Fruit fly (Drosophila melanogaster) whole organism, embryonic: Measurements from ENCODE around the gene Hsp67Ba.
A peak's percentile ranks its signal among the peaks of the same experiment; 100 is the strongest.

ENCODE experiments used
- Bteb2 ChIP-seq: fragments of 200-800 bp; sonication (Bioruptor generic); optimal IDR thresholded peaks from 2 replicates; lab custom pipeline; 2016; ENCODE audit warnings: missing biosample characterization, missing genetic modification characterization
- C15 ChIP-seq: fragments of 200-800 bp; sonication (Bioruptor generic); IDR thresholded peaks from 3 replicates; pipeline ENCODE4 v1.3.6; 2022; ENCODE audit warnings: missing biosample characterization, missing genetic modification characterization
- CG10565 ChIP-seq: fragments of 200-800 bp; sonication (Bioruptor generic); optimal IDR thresholded peaks from 3 replicates; lab custom pipeline; 2016; ENCODE audit warnings: missing biosample characterization, mild to moderate bottlenecking, missing genetic modification characterization
- CG11085 ChIP-seq: fragments of 200-800 bp; sonication (Bioruptor generic); IDR thresholded peaks from 2 replicates; pipeline ENCODE4 v1.3.6; 2022; ENCODE audit warnings: missing biosample characterization, missing genetic modification characterization
- CG12236 ChIP-seq: fragments of 200-800 bp; sonication (Bioruptor generic); optimal IDR thresholded peaks from 2 replicates; lab custom pipeline; 2016; ENCODE audit warnings: missing biosample characterization, missing genetic modification characterization
- CG12391 ChIP-seq: fragments of 200-800 bp; sonication (Bioruptor generic); optimal IDR thresholded peaks from 3 replicates; lab custom pipeline; 2018; ENCODE audit warnings: missing biosample characterization, mild to moderate bottlenecking, missing genetic modification characterization, moderate library complexity
- CG12942 ChIP-seq: fragments of 200-800 bp; sonication (Bioruptor generic); optimal IDR thresholded peaks from 3 replicates; lab custom pipeline; 2016; ENCODE audit warnings: missing biosample characterization, missing genetic modification characterization
- CG14014 ChIP-seq: fragments of 200-800 bp; sonication (Bioruptor generic); IDR thresholded peaks from 2 replicates; pipeline ENCODE4 v1.3.6; 2022; ENCODE audit warnings: missing biosample characterization, missing genetic modification characterization
- CG17359 ChIP-seq: fragments of 200-800 bp; sonication (Bioruptor generic); optimal IDR thresholded peaks from 3 replicates; lab custom pipeline; 2018; ENCODE audit warnings: missing biosample characterization, mild to moderate bottlenecking, missing genetic modification characterization, moderate library complexity
- CG2712 ChIP-seq: fragments of 200-800 bp; optimal IDR thresholded peaks from 3 replicates; lab custom pipeline; 2019; ENCODE audit warnings: missing biosample characterization, mild to moderate bottlenecking, missing genetic modification characterization, moderate library complexity
- CG31365 ChIP-seq: fragments of 200-800 bp; sonication (Bioruptor generic); optimal IDR thresholded peaks from 2 replicates; lab custom pipeline; 2018; ENCODE audit warnings: missing biosample characterization, mild to moderate bottlenecking, missing genetic modification characterization
- CG34224 ChIP-seq: fragments of 200-800 bp; sonication (Bioruptor generic); IDR thresholded peaks from 3 replicates; pipeline ENCODE4 v1.3.6; 2022; ENCODE audit warnings: missing biosample characterization, missing genetic modification characterization; ENCODE audit not compliant: partially characterized antibody
- CG3838 ChIP-seq: fragments of 200-800 bp; sonication (Bioruptor generic); optimal IDR thresholded peaks from 3 replicates; lab custom pipeline; 2016; ENCODE audit warnings: missing biosample characterization, missing genetic modification characterization
- CG43689 ChIP-seq: fragments of 200-800 bp; sonication (Bioruptor generic); IDR thresholded peaks from 2 replicates; pipeline ENCODE4 v1.3.6; 2022; ENCODE audit warnings: missing biosample characterization, missing genetic modification characterization
- CG6689 ChIP-seq: fragments of 200-800 bp; sonication (Bioruptor generic); IDR thresholded peaks from 2 replicates; pipeline ENCODE4 v1.3.6; 2022; ENCODE audit warnings: missing biosample characterization, missing genetic modification characterization
- CG7928 ChIP-seq: fragments of 200-800 bp; sonication (Bioruptor generic); optimal IDR thresholded peaks from 2 replicates; lab custom pipeline; 2017; ENCODE audit warnings: missing biosample characterization, mild to moderate bottlenecking, missing genetic modification characterization
- CG8388 ChIP-seq: fragments of 200-800 bp; sonication (Bioruptor generic); optimal IDR thresholded peaks from 2 replicates; lab custom pipeline; 2019; ENCODE audit warnings: missing biosample characterization, mild to moderate bottlenecking, missing genetic modification characterization, moderate library complexity
- CHES-1-like ChIP-seq: fragments of 200-800 bp; sonication (Bioruptor generic); optimal IDR thresholded peaks from 2 replicates; lab custom pipeline; 2016; ENCODE audit warnings: missing biosample characterization, missing genetic modification characterization
- Dad ChIP-seq: fragments of 200-800 bp; sonication (Bioruptor generic); optimal IDR thresholded peaks from 3 replicates; lab custom pipeline; 2016; ENCODE audit warnings: missing biosample characterization, missing genetic modification characterization
- Dek ChIP-seq: fragments of 200-800 bp; sonication (Bioruptor generic); optimal IDR thresholded peaks from 3 replicates; lab custom pipeline; 2019; ENCODE audit warnings: missing biosample characterization, mild to moderate bottlenecking, missing genetic modification characterization, moderate library complexity
- Drgx ChIP-seq: fragments of 200-800 bp; sonication (Bioruptor generic); IDR thresholded peaks from 2 replicates; pipeline ENCODE4 v1.3.6; 2022; ENCODE audit warnings: missing biosample characterization, missing genetic modification characterization
- E2f1 ChIP-seq: fragments of 200-800 bp; sonication (Bioruptor generic); IDR thresholded peaks from 2 replicates; pipeline ENCODE4 v1.3.6; 2022; ENCODE audit warnings: missing biosample characterization, missing genetic modification characterization
- Lhr ChIP-seq: fragments of 200-800 bp; sonication (Bioruptor generic); optimal IDR thresholded peaks from 3 replicates; lab custom pipeline; 2017; ENCODE audit warnings: mild to moderate bottlenecking, missing biosample characterization, missing genetic modification reagents, missing genetic modification characterization
- Mes4 ChIP-seq: fragments of 200-800 bp; sonication (Bioruptor generic); optimal IDR thresholded peaks from 2 replicates; lab custom pipeline; 2016; ENCODE audit warnings: missing biosample characterization, missing genetic modification characterization
- Mrtf ChIP-seq: fragments of 200-800 bp; sonication (Bioruptor generic); IDR thresholded peaks from 3 replicates; pipeline ENCODE4 v1.3.6; 2022; ENCODE audit warnings: missing biosample characterization, missing genetic modification characterization
- Opbp ChIP-seq: fragments of 200-800 bp; sonication (Bioruptor generic); IDR thresholded peaks from 3 replicates; pipeline ENCODE4 v1.3.6; 2022; ENCODE audit warnings: missing biosample characterization, missing genetic modification characterization; ENCODE audit not compliant: partially characterized antibody
- PHDP ChIP-seq: fragments of 200-800 bp; sonication (Bioruptor generic); optimal IDR thresholded peaks from 3 replicates; lab custom pipeline; 2018; ENCODE audit warnings: missing biosample characterization, mild to moderate bottlenecking, missing genetic modification characterization, moderate library complexity
- Six4 ChIP-seq: fragments of 200-800 bp; sonication (Bioruptor generic); optimal IDR thresholded peaks from 2 replicates; lab custom pipeline; 2016; ENCODE audit warnings: missing biosample characterization, missing genetic modification characterization
- Spps ChIP-seq: fragments of 200-800 bp; sonication (Bioruptor generic); optimal IDR thresholded peaks from 2 replicates; lab custom pipeline; 2018; ENCODE audit warnings: missing biosample characterization, mild to moderate bottlenecking, missing genetic modification characterization
- aop ChIP-seq: fragments of 200-800 bp; sonication (Bioruptor generic); IDR thresholded peaks from 2 replicates; pipeline ENCODE4 v1.3.6; 2022; ENCODE audit warnings: missing biosample characterization, missing genetic modification characterization
- ash1 ChIP-seq: fragments of 200-800 bp; sonication (Bioruptor generic); optimal IDR thresholded peaks from 2 replicates; lab custom pipeline; 2018; ENCODE audit warnings: missing biosample characterization, mild to moderate bottlenecking, missing genetic modification characterization
- cg ChIP-seq: fragments of 200-800 bp; sonication (Bioruptor generic); optimal IDR thresholded peaks from 3 replicates; lab custom pipeline; 2019; ENCODE audit warnings: missing biosample characterization, mild to moderate bottlenecking, missing genetic modification characterization, moderate library complexity
- crol ChIP-seq: fragments of 200-800 bp; sonication (Bioruptor generic); IDR thresholded peaks from 2 replicates; pipeline ENCODE4 v1.3.6; 2022; ENCODE audit warnings: missing biosample characterization, missing genetic modification characterization
- dati ChIP-seq: fragments of 200-800 bp; sonication (Bioruptor generic); IDR thresholded peaks from 2 replicates; pipeline ENCODE4 v1.3.6; 2022; ENCODE audit warnings: missing biosample characterization, missing genetic modification characterization
- dm ChIP-seq: fragments of 200-800 bp; sonication (Bioruptor generic); optimal IDR thresholded peaks from 3 replicates; lab custom pipeline; 2016; ENCODE audit warnings: missing biosample characterization, missing genetic modification characterization
- en ChIP-seq: fragments of 200-800 bp; sonication (Bioruptor generic); optimal IDR thresholded peaks from 2 replicates; lab custom pipeline; 2016; ENCODE audit warnings: missing biosample characterization, missing genetic modification characterization
- gt ChIP-seq: fragments of 200-800 bp; sonication (Bioruptor generic); IDR thresholded peaks from 2 replicates; pipeline ENCODE4 v1.3.6; 2022; ENCODE audit warnings: missing biosample characterization, missing genetic modification characterization
- hbn ChIP-seq: fragments of 200-800 bp; sonication (Bioruptor generic); IDR thresholded peaks from 2 replicates; pipeline ENCODE4 v1.3.6; 2022; ENCODE audit warnings: missing biosample characterization, missing genetic modification characterization; ENCODE audit not compliant: partially characterized antibody
- jumu ChIP-seq: fragments of 200-800 bp; sonication (Bioruptor generic); optimal IDR thresholded peaks from 3 replicates; lab custom pipeline; 2016; ENCODE audit warnings: missing biosample characterization, missing genetic modification characterization
- lab ChIP-seq: fragments of 200-800 bp; sonication (Bioruptor generic); optimal IDR thresholded peaks from 3 replicates; lab custom pipeline; 2017; ENCODE audit warnings: missing biosample characterization, missing genetic modification characterization, mild to moderate bottlenecking, moderate library complexity, missing genetic modification reagents
- otp ChIP-seq: fragments of 200-800 bp; sonication (Bioruptor generic); IDR thresholded peaks from 3 replicates; pipeline ENCODE4, ENCODE4 v1.3.6; 2022; ENCODE audit warnings: missing biosample characterization, missing genetic modification characterization
- pnt ChIP-seq: fragments of 200-800 bp; sonication (Bioruptor generic); optimal IDR thresholded peaks from 3 replicates; lab custom pipeline; 2016; ENCODE audit warnings: missing biosample characterization, missing genetic modification characterization
- psq ChIP-seq: fragments of 200-800 bp; sonication (Bioruptor generic); optimal IDR thresholded peaks from 2 replicates; lab custom pipeline; 2017; ENCODE audit warnings: missing biosample characterization, missing genetic modification characterization
- ro ChIP-seq: fragments of 200-800 bp; sonication (Bioruptor generic); IDR thresholded peaks from 2 replicates; pipeline ENCODE4 v1.3.6; 2022; ENCODE audit warnings: missing biosample characterization, missing genetic modification characterization
- schlank ChIP-seq: fragments of 200-800 bp; sonication (Bioruptor generic); optimal IDR thresholded peaks from 2 replicates; lab custom pipeline; 2018; ENCODE audit warnings: missing biosample characterization, mild to moderate bottlenecking, missing genetic modification characterization
- sima ChIP-seq: fragments of 200-800 bp; sonication (Bioruptor generic); optimal IDR thresholded peaks from 2 replicates; lab custom pipeline; 2016; ENCODE audit warnings: missing biosample characterization, missing genetic modification characterization
- slou ChIP-seq: fragments of 200-800 bp; sonication (Bioruptor generic); optimal IDR thresholded peaks from 3 replicates; lab custom pipeline; 2016; ENCODE audit warnings: missing biosample characterization, missing genetic modification characterization
- slp2 ChIP-seq: fragments of 200-800 bp; sonication (Bioruptor generic); optimal IDR thresholded peaks from 2 replicates; lab custom pipeline; 2016; ENCODE audit warnings: missing biosample characterization, missing genetic modification characterization
- sr ChIP-seq: fragments of 200-800 bp; sonication (Bioruptor generic); IDR thresholded peaks from 3 replicates; pipeline ENCODE4 v1.3.6; 2022; ENCODE audit warnings: missing biosample characterization, missing genetic modification characterization
- tll ChIP-seq, 2 experiments: fragments of 200-800 bp in 1 of 2; fragments of >200 bp in 1 of 2; sonication (Bioruptor generic) in 1 of 2; optimal IDR thresholded peaks; 2 replicates each; lab custom pipeline; 2017 to 2019; ENCODE audit warnings: missing biosample characterization in 2 of 2, missing genetic modification characterization in 2 of 2, mild to moderate bottlenecking in 1 of 2, moderate library complexity in 1 of 2
- yki ChIP-seq: fragments of >200 bp; optimal IDR thresholded peaks from 3 replicates; lab custom pipeline; 2018

Hsp67Ba gene

DNA sequence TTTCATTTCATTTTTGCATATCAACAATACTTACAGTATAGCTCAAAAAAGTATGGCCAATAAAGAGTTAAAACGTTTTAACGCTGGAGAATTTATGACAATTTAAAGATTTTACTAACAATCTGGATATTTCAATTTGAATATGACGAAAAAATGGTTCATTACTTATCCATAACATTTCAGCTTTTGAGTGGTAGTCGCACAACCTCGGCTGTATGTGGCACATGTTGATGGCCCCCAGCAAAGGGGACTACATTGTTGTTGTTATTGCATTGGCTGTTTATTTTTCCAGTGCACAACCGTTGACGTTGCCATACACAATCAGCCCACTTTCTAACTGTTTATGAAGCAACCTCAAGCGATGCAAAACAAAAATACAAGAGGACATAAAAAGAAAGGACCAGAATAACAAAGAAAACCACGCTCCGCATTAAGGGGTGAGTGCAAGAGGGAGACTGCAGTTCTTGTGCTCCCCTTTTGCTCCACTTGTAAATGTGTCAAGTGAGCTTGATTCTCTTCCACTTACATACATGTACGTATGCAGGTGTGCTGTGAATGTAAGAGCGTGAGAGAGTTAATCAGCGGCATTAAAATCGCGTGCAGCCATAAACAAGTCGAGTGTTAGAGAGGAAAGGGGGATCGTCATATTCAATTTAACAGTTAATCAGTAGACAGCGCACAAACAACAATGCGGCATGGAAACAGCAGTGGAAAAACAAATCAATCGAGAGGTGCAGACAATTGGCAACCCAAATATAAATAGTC, 40.9 kb upstream of the Hsp67Ba start (continued):
- peak; percentile 3 for TF ChIP-seq en (GFP tag; lab: Kevin White, UChicago)
- peak; percentile 4 for TF ChIP-seq CG12942 (GFP tag; lab: Kevin White, UChicago)
- TF ChIP-seq schlank: no peak
- TF ChIP-seq cg (GFP tag; lab: Kevin White, UChicago): no peak
- TF ChIP-seq C15 (GFP tag; lab: Robert Waterston, UW): no peak
- TF ChIP-seq CG14014 (GFP tag; lab: Robert Waterston, UW): peak; percentile 53; the same call in 1 of the 2 replicates
- no peak for TF ChIP-seq CG7928 (GFP tag; lab: Kevin White, UChicago)
- TF ChIP-seq E2f1 (GFP tag; lab: Robert Waterston, UW): no peak
- TF ChIP-seq yki: no peak
- TF ChIP-seq Six4 (GFP tag; lab: Kevin White, UChicago): no peak
- no peak for TF ChIP-seq ro (GFP tag; lab: Robert Waterston, UW)
- peak; percentile 56 for TF ChIP-seq CG8388 (GFP tag; lab: Kevin White, UChicago)
- no peak for TF ChIP-seq slou (GFP tag; lab: Kevin White, UChicago)
- TF ChIP-seq CG31365 (tag; lab: Kevin White, UChicago): no peak
- peak; percentile 53; the same call in 1 of the 2 replicates for TF ChIP-seq CG43689 (GFP tag; lab: Robert Waterston, UW)
- TF ChIP-seq lab (GFP tag; lab: Kevin White, UChicago): peak; percentile 68
- TF ChIP-seq Spps (tag; lab: Kevin White, UChicago): no peak
- peak; percentile 52 for TF ChIP-seq PHDP (tag; lab: Kevin White, UChicago)
- TF ChIP-seq CG2712 (tag; lab: Kevin White, UChicago): peak; percentile 57
- TF ChIP-seq psq (GFP tag; lab: Kevin White, UChicago): no peak
- TF ChIP-seq aop (GFP tag; lab: Robert Waterston, UW): no peak
- TF ChIP-seq ash1: no peak
- TF ChIP-seq Drgx (GFP tag; lab: Robert Waterston, UW): peak; percentile 95
- no peak for TF ChIP-seq sima
- TF ChIP-seq CG3838: no peak
- no peak for TF ChIP-seq jumu (GFP tag; lab: Kevin White, UChicago)
- no peak for TF ChIP-seq dati (GFP tag; lab: Robert Waterston, UW)
- TF ChIP-seq Dad: no peak
- TF ChIP-seq Bteb2 (GFP tag; lab: Kevin White, UChicago): peak; percentile 16
- peak; percentile 52 for TF ChIP-seq CG12391 (tag; lab: Kevin White, UChicago)
- peak; percentile 57; the same call in 1 of the 3 replicates for TF ChIP-seq Mrtf (GFP tag; lab: Robert Waterston, UW)
- TF ChIP-seq dm (GFP tag; lab: Kevin White, UChicago): no peak
- TF ChIP-seq Opbp (GFP tag; lab: Robert Waterston, UW): no peak
- TF ChIP-seq pnt (GFP tag; lab: Kevin White, UChicago): no peak
- TF ChIP-seq CG12236 (GFP tag; lab: Kevin White, UChicago): peak; percentile 12
- TF ChIP-seq Mes4: no peak
- TF ChIP-seq CG17359 (tag; lab: Kevin White, UChicago): peak; percentile 66
- TF ChIP-seq otp (GFP tag; lab: Robert Waterston, UW): no peak
- TF ChIP-seq sr (GFP tag; lab: Robert Waterston, UW): no peak
- TF ChIP-seq CG6689 (GFP tag; lab: Robert Waterston, UW): peak; percentile 65; the same call in 1 of the 2 replicates
- TF ChIP-seq hbn (GFP tag; lab: Robert Waterston, UW): no peak
- no peak for TF ChIP-seq crol (GFP tag; lab: Robert Waterston, UW)
- peak; percentile 17; the same call in 1 of the 2 replicates for TF ChIP-seq CG11085 (GFP tag; lab: Robert Waterston, UW)
- no peak for TF ChIP-seq CG34224 (GFP tag; lab: Robert Waterston, UW)
- peak; percentile 17 for TF ChIP-seq slp2 (GFP tag; lab: Kevin White, UChicago)
- TF ChIP-seq tll (GFP tag; optimal IDR thresholded peaks at IDR 0.05; lab: Kevin White, UChicago): no peak
- no peak for TF ChIP-seq Lhr (GFP tag; lab: Kevin White, UChicago)
- TF ChIP-seq Dek: no peak
- no peak for TF ChIP-seq CHES-1-like (GFP tag; lab: Kevin White, UChicago)
- TF ChIP-seq gt: no peak
- no peak for TF ChIP-seq CG10565 (GFP tag; lab: Kevin White, UChicago)
